Worm (Caenorhabditis elegans): ENCODE results near the gene arx-4.

Gene arx-4

ce11 chrIII:907990-908389 lies 45.9 kb downstream of the arx-4 start:
- TF ChIP-seq unc-39 (tag; optimal IDR thresholded peaks at IDR 0.05) (no peak), nhr-237 (tag; optimal IDR thresholded peaks at IDR 0.05) (peak; percentile 24), pha-4 (tag; optimal IDR thresholded peaks at IDR 0.05) (peak; percentile 60), snpc-4 (tag; optimal IDR thresholded peaks at IDR 0.05) (no peak)

ce11 chrIII:909540-909939 lies 47.4 kb downstream of the arx-4 start, which contains the start of gene crls-1:
crls-1 (minus strand) TSS chrIII:909902.
- TF ChIP-seq flh-1 (GFP tag; optimal IDR thresholded peaks at IDR 0.05), result no peak
- no peak for TF ChIP-seq ceh-39 (tag; optimal IDR thresholded peaks at IDR 0.05)
- TF ChIP-seq mls-2 (tag; optimal IDR thresholded peaks at IDR 0.05), result no peak
- no peak for TF ChIP-seq unc-39 (tag; optimal IDR thresholded peaks at IDR 0.05)
- no peak for TF ChIP-seq cnd-1 (tag; optimal IDR thresholded peaks at IDR 0.05)
- TF ChIP-seq lin-32 (GFP tag; optimal IDR thresholded peaks at IDR 0.05), result no peak
- no peak for TF ChIP-seq ztf-11 (tag; optimal IDR thresholded peaks at IDR 0.05)
- TF ChIP-seq ceh-43 (GFP tag; optimal IDR thresholded peaks at IDR 0.05), result no peak
- no peak for TF ChIP-seq elt-1 (tag; optimal IDR thresholded peaks at IDR 0.05; ENCODE audit: borderline replicate concordance, insufficient read depth)
- no peak for TF ChIP-seq M03D4.4 (tag; optimal IDR thresholded peaks at IDR 0.05)
- no peak for TF ChIP-seq lin-13 (tag; optimal IDR thresholded peaks at IDR 0.05)
- no peak for TF ChIP-seq nhr-12 (tag; optimal IDR thresholded peaks at IDR 0.05)
- no peak for TF ChIP-seq nhr-76 (tag; optimal IDR thresholded peaks at IDR 0.05)

- TF ChIP-seq sptf-1 (tag; optimal IDR thresholded peaks at IDR 0.05), result no peak
- TF ChIP-seq ces-1 (GFP tag; optimal IDR thresholded peaks at IDR 0.05), result peak; percentile 28
- peak; percentile 92 for TF ChIP-seq zip-8 (tag; optimal IDR thresholded peaks at IDR 0.05)
- peak; percentile 80 for TF ChIP-seq lsy-2 (tag; optimal IDR thresholded peaks at IDR 0.05)
- TF ChIP-seq ceh-83 (GFP tag; optimal IDR thresholded peaks at IDR 0.05), result no peak
- peak; percentile 22 for TF ChIP-seq pha-4 (tag; optimal IDR thresholded peaks at IDR 0.05)
- peak; percentile 6 for TF ChIP-seq ceh-39 (tag; optimal IDR thresholded peaks at IDR 0.05)
- no peak for TF ChIP-seq blmp-1 (tag; optimal IDR thresholded peaks at IDR 0.05)
- no peak for TF ChIP-seq sem-2 (GFP tag; optimal IDR thresholded peaks at IDR 0.05)
- peak; percentile 26 for TF ChIP-seq elt-1 (tag; optimal IDR thresholded peaks at IDR 0.05; ENCODE audit: borderline replicate concordance, insufficient read depth)
Measured at ce11 chrIII:910540-911311, 48.6 kb downstream of the arx-4 start, which contains the start of the genes F23H11.5 and bra-2. F23H11.5 (minus strand) TSS chrIII:910590. bra-2 (plus strand) TSS chrIII:911261.

Measured in whole organism, mixed stage, embryonic.